Fruit fly (Drosophila melanogaster): ENCODE results near the gene Xpac.

Gene Xpac

DNA sequence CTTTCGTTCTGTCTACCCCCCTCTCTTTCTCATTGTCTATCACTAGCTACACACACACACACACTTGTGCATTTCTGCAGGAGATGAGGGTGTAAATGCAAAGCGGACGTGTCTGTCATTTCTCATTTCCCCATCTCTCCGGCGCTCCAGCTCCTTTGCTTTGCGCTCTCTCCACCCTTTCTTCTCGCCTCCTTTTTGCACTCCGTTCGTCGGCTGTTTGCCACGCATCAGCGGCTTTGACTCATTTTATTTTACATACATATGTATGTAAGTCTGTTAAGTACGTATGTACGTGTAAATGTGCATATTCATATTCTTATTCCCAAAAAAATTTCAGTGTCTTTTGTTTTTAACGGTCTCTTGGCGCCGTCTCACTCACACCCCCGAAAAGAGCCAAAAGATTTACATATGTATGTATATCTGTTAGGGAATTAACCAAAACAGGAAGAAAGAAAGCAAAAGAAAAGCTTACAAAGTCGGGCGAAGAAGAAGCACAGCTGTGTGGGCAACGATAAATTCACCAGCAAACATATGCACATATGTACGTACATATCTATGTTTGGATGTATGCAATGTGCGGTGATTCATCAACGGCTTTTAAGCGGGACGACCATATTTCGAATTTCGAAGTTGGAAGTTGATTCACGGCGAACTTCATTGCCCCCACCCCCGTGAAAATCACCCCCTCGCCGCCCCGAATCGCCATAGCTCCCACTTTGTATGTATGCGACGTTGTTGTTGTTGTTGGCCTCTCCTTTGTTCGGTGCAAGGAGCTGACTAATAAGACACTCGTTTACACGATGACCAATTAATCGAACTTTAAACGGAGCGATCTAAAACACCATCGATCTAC is 3.5 kb upstream of the Xpac start (continued):
- no peak for TF ChIP-seq kah (GFP tag; optimal IDR thresholded peaks at IDR 0.05)
- TF ChIP-seq cwo (GFP tag; optimal IDR thresholded peaks at IDR 0.05): no peak
- TF ChIP-seq gro (GFP tag; optimal IDR thresholded peaks at IDR 0.05): no peak
- TF ChIP-seq aop (GFP tag; IDR thresholded peaks at IDR 0.05): no peak
- TF ChIP-seq CG7928 (GFP tag; optimal IDR thresholded peaks at IDR 0.05): no peak
- peak; percentile 1 for TF ChIP-seq oc (tag; optimal IDR thresholded peaks at IDR 0.05)
- TF ChIP-seq maf-S (GFP tag; optimal IDR thresholded peaks at IDR 0.05): no peak
- peak; percentile 86 for TF ChIP-seq CG4360 (GFP tag; IDR thresholded peaks at IDR 0.05)
- no peak for TF ChIP-seq C15 (GFP tag; IDR thresholded peaks at IDR 0.05)
- TF ChIP-seq CG5953 (GFP tag; IDR thresholded peaks at IDR 0.05): no peak
- no peak for TF ChIP-seq toy (GFP tag; IDR thresholded peaks at IDR 0.05)
- TF ChIP-seq Stat92E (GFP tag; optimal IDR thresholded peaks at IDR 0.05): no peak
- TF ChIP-seq Lim3 (GFP tag; IDR thresholded peaks at IDR 0.05): no peak
- no peak for TF ChIP-seq CG10959 (GFP tag; IDR thresholded peaks at IDR 0.05)
- TF ChIP-seq trh (GFP tag; optimal IDR thresholded peaks at IDR 0.05): no peak
- TF ChIP-seq bsh (GFP tag; optimal IDR thresholded peaks at IDR 0.05): no peak
- TF ChIP-seq Side (GFP tag; optimal IDR thresholded peaks at IDR 0.05): no peak
- TF ChIP-seq chinmo (GFP tag; IDR thresholded peaks at IDR 0.05; ENCODE audit: partially characterized antibody): 0 out of 4 replicates have a peak, but pooled peaks have one; percentile 22
- no peak for TF ChIP-seq Bteb2 (GFP tag; optimal IDR thresholded peaks at IDR 0.05)
- peak; percentile 57 for TF ChIP-seq kni (GFP tag; optimal IDR thresholded peaks at IDR 0.05)
- TF ChIP-seq CG16863 (GFP tag; optimal IDR thresholded peaks at IDR 0.05): no peak
- no peak for TF ChIP-seq CG14860 (GFP tag; IDR thresholded peaks at IDR 0.05; ENCODE audit: partially characterized antibody)
- no peak for TF ChIP-seq CG3065 (GFP tag; optimal IDR thresholded peaks at IDR 0.05)

DNA sequence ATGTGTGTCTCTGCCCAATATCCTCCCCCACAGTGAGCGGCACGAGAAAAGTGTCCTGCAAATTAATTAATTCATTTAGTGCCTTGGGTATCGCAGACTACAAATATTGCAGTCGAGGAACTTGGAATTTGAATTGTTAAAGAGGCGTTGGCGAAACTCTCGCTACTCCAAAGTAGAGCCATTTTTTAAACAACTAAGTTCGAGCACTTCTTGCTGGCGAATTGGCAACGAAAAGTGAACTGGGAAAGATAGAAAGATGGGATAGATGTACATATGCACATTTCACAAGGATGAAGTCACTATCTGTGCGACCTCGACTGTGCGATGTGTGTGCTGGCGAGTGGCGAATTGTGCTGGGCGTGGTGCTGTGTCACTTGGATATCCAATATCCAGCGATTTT is 2.8 kb upstream of the Xpac start:
- no peak for TF ChIP-seq CG12299 (tag; optimal IDR thresholded peaks at IDR 0.05)
- peak; percentile 40; the same call in 1 of the 2 replicates for TF ChIP-seq CG32532 (GFP tag; IDR thresholded peaks at IDR 0.05)
- TF ChIP-seq Camta (GFP tag; optimal IDR thresholded peaks at IDR 0.05): no peak
- TF ChIP-seq CG9727 (GFP tag; optimal IDR thresholded peaks at IDR 0.05): peak; percentile 64
- TF ChIP-seq gro (GFP tag; optimal IDR thresholded peaks at IDR 0.05): no peak
- peak; percentile 7 for TF ChIP-seq zen (tag; optimal IDR thresholded peaks at IDR 0.05)
- no peak for TF ChIP-seq H15 (GFP tag; IDR thresholded peaks at IDR 0.05)
- TF ChIP-seq zfh1 (GFP tag; IDR thresholded peaks at IDR 0.05): 0 out of 3 replicates have a peak, but pooled peaks have one; percentile 10
- TF ChIP-seq CG12071 (GFP tag; optimal IDR thresholded peaks at IDR 0.05): no peak
- no peak for TF ChIP-seq NfI (GFP tag; optimal IDR thresholded peaks at IDR 0.05)
- 0 out of 2 replicates have a peak, but pooled peaks have one; percentile 13 for TF ChIP-seq CG4360 (GFP tag; IDR thresholded peaks at IDR 0.05)
- no peak for TF ChIP-seq CG12236 (GFP tag; optimal IDR thresholded peaks at IDR 0.05)
- TF ChIP-seq Side (GFP tag; optimal IDR thresholded peaks at IDR 0.05): no peak
- peak; percentile 41; the same call in 2 of the 3 replicates for TF ChIP-seq row (GFP tag; IDR thresholded peaks at IDR 0.05)
- peak; percentile 13 for TF ChIP-seq nerfin-1 (tag; optimal IDR thresholded peaks at IDR 0.05)
- TF ChIP-seq seq (GFP tag; IDR thresholded peaks at IDR 0.05): no peak
- TF ChIP-seq D (optimal IDR thresholded peaks at IDR 0.05): no peak
- TF ChIP-seq D (GFP tag; optimal IDR thresholded peaks at IDR 0.05): peak; percentile 34
- peak; percentile 6 for TF ChIP-seq CG12769 (tag; optimal IDR thresholded peaks at IDR 0.05)
- no peak for TF ChIP-seq C15 (GFP tag; IDR thresholded peaks at IDR 0.05)
- no peak for TF ChIP-seq CG7963 (GFP tag; IDR thresholded peaks at IDR 0.05; ENCODE audit: partially characterized antibody)
- peak; percentile 55 for TF ChIP-seq CG6813 (GFP tag; optimal IDR thresholded peaks at IDR 0.05)
- TF ChIP-seq CG7372 (GFP tag; IDR thresholded peaks at IDR 0.05): no peak
- TF ChIP-seq Dll (GFP tag; IDR thresholded peaks at IDR 0.05; ENCODE audit: partially characterized antibody): no peak
- TF ChIP-seq Optix (GFP tag; IDR thresholded peaks at IDR 0.05): no peak
- TF ChIP-seq CG8388 (GFP tag; optimal IDR thresholded peaks at IDR 0.05): peak; percentile 26
- TF ChIP-seq CG15011 (GFP tag; optimal IDR thresholded peaks at IDR 0.05): no peak
- peak; percentile 25 for TF ChIP-seq CG9609 (GFP tag; optimal IDR thresholded peaks at IDR 0.05)
- no peak for TF ChIP-seq Dip3 (GFP tag; optimal IDR thresholded peaks at IDR 0.05)

Data from whole organism, embryonic.